Worm (Caenorhabditis elegans) whole organism, L1 larva: ENCODE results near the gene sra-4.

ENCODE experiments used
- C04F5.9 ChIP-seq: sonication (generic microtip); optimal IDR thresholded peaks from 2 replicates; lab custom pipeline; 2016; ENCODE audit warnings: missing genetic modification characterization, missing compliant biosample characterization
- C16A3.4 ChIP-seq: fragments of 150-350 bp; optimal IDR thresholded peaks from 2 replicates; lab custom pipeline; 2014; ENCODE audit warnings: missing biosample characterization, missing genetic modification characterization
- C34B4.2 ChIP-seq: sonication (generic microtip); optimal IDR thresholded peaks from 2 replicates; lab custom pipeline; 2017; ENCODE audit warnings: mild to moderate bottlenecking, missing genetic modification characterization, missing compliant biosample characterization
- ama-1 ChIP-seq: fragments of 150-350 bp; optimal IDR thresholded peaks from 2 replicates; lab custom pipeline; 2014
- ceh-8 ChIP-seq: fragments of 200-800 bp; sonication (Bioruptor generic); optimal IDR thresholded peaks from 2 replicates; lab custom pipeline; 2018; ENCODE audit warnings: mild to moderate bottlenecking, missing genetic modification characterization, moderate library complexity, missing compliant biosample characterization
- ceh-88 ChIP-seq: fragments of 200-800 bp; sonication (Bioruptor generic); IDR thresholded peaks from 2 replicates; pipeline ENCODE4 v1.3.6; 2022; ENCODE audit warnings: missing genetic modification characterization, missing compliant biosample characterization
- dpl-1 ChIP-seq, 3 experiments: fragments of 150-350 bp in 2 of 3; sonication (generic microtip) in 1 of 3; optimal IDR thresholded peaks; 2 replicates each; lab custom pipeline; 2014 to 2017; ENCODE audit warnings: missing biosample characterization in 3 of 3, missing genetic modification characterization in 3 of 3, missing genetic modification reagents in 3 of 3
- dsc-1 ChIP-seq: sonication (generic microtip); optimal IDR thresholded peaks from 2 replicates; lab custom pipeline; 2016; ENCODE audit warnings: mild to moderate bottlenecking, missing genetic modification characterization, missing compliant biosample characterization
- efl-3 ChIP-seq: fragments of 200-800 bp; sonication (Bioruptor generic); optimal IDR thresholded peaks from 2 replicates; lab custom pipeline; 2018; ENCODE audit warnings: mild to moderate bottlenecking, missing genetic modification characterization, missing compliant biosample characterization
- elt-2 ChIP-seq: sonication (generic microtip); optimal IDR thresholded peaks from 2 replicates; lab custom pipeline; 2016; ENCODE audit warnings: missing genetic modification characterization, mild to moderate bottlenecking, inconsistent platforms, missing compliant biosample characterization, missing genetic modification reagents
- elt-3 ChIP-seq, 6 experiments: fragments of 150-350 bp in 1 of 6; sonication (generic microtip); optimal IDR thresholded peaks; 2 replicates each; lab custom pipeline; 2017 to 2018; ENCODE audit warnings: missing biosample characterization in 6 of 6, missing genetic modification characterization in 6 of 6, inconsistent platforms in 1 of 6
- fkh-10 ChIP-seq: sonication (generic microtip); optimal IDR thresholded peaks from 2 replicates; lab custom pipeline; 2017; ENCODE audit warnings: missing biosample characterization, missing genetic modification reagents, missing genetic modification characterization
- fkh-4 ChIP-seq: sonication (generic microtip); optimal IDR thresholded peaks from 2 replicates; lab custom pipeline; 2016; ENCODE audit warnings: missing compliant biosample characterization, missing genetic modification characterization, borderline replicate concordance
- fos-1 ChIP-seq: fragments of 150-350 bp; optimal IDR thresholded peaks from 2 replicates; lab custom pipeline; 2014; ENCODE audit warnings: missing biosample characterization, missing genetic modification characterization
- grh-1 ChIP-seq: fragments of 200-800 bp; sonication (Bioruptor generic); IDR thresholded peaks from 2 replicates; pipeline ENCODE4 v1.3.6; 2022; ENCODE audit warnings: missing genetic modification reagents, missing genetic modification characterization, missing compliant biosample characterization
- hlh-17 ChIP-seq: fragments of 200-800 bp; sonication (Bioruptor generic); optimal IDR thresholded peaks from 2 replicates; lab custom pipeline; 2018; ENCODE audit warnings: missing genetic modification characterization, mild to moderate bottlenecking, missing compliant biosample characterization, moderate library complexity, borderline replicate concordance
- hlh-4 ChIP-seq: sonication (generic microtip); optimal IDR thresholded peaks from 2 replicates; lab custom pipeline; 2016; ENCODE audit warnings: mild to moderate bottlenecking, missing genetic modification characterization, missing compliant biosample characterization
- lin-14 ChIP-seq: fragments of 200-800 bp; sonication (Bioruptor generic); optimal IDR thresholded peaks from 2 replicates; lab custom pipeline; 2018; ENCODE audit warnings: mild to moderate bottlenecking, missing genetic modification characterization, moderate library complexity, missing compliant biosample characterization
- lir-3 ChIP-seq: sonication (generic microtip); optimal IDR thresholded peaks from 2 replicates; lab custom pipeline; 2016; ENCODE audit warnings: mild to moderate bottlenecking, missing genetic modification characterization, moderate library complexity, missing compliant biosample characterization; ENCODE audit not compliant: poor library complexity
- mdl-1 ChIP-seq, 2 experiments: fragments of 150-350 bp; optimal IDR thresholded peaks; 2 replicates each; lab custom pipeline; 2014 to 2017; ENCODE audit warnings: missing biosample characterization in 2 of 2, missing genetic modification characterization in 2 of 2, inconsistent platforms in 1 of 2
- mef-2 ChIP-seq: fragments of 150-350 bp; optimal IDR thresholded peaks from 2 replicates; lab custom pipeline; 2014; ENCODE audit warnings: missing biosample characterization, missing genetic modification characterization
- nhr-11 ChIP-seq: fragments of 150-350 bp; optimal IDR thresholded peaks from 2 replicates; lab custom pipeline; 2014; ENCODE audit warnings: missing biosample characterization, missing genetic modification characterization
- nhr-12 ChIP-seq: sonication (generic microtip); optimal IDR thresholded peaks from 2 replicates; lab custom pipeline; 2017; ENCODE audit warnings: missing biosample characterization, missing genetic modification characterization
- nhr-19 ChIP-seq: fragments of 200-800 bp; sonication (Bioruptor generic); conservative IDR thresholded peaks from 2 replicates; pipeline ENCODE4 v1.3.6; 2022; ENCODE audit warnings: missing genetic modification characterization, missing compliant biosample characterization
- nhr-20 ChIP-seq: sonication (generic microtip); optimal IDR thresholded peaks from 2 replicates; lab custom pipeline; 2016; ENCODE audit warnings: mild to moderate bottlenecking, missing genetic modification characterization, missing compliant biosample characterization
- nhr-237 ChIP-seq: fragments of 150-350 bp; optimal IDR thresholded peaks from 2 replicates; lab custom pipeline; 2014; ENCODE audit warnings: missing biosample characterization, missing genetic modification characterization
- nhr-28 ChIP-seq: fragments of 150-350 bp; optimal IDR thresholded peaks from 2 replicates; lab custom pipeline; 2014; ENCODE audit warnings: missing biosample characterization, missing genetic modification characterization
- nhr-47 ChIP-seq: sonication (generic microtip); optimal IDR thresholded peaks from 2 replicates; lab custom pipeline; 2016; ENCODE audit warnings: mild to moderate bottlenecking, missing genetic modification characterization, moderate library complexity, missing compliant biosample characterization
- nhr-71 ChIP-seq: sonication (generic microtip); optimal IDR thresholded peaks from 2 replicates; lab custom pipeline; 2016; ENCODE audit warnings: mild to moderate bottlenecking, missing genetic modification characterization, moderate library complexity, missing compliant biosample characterization
- nhr-76 ChIP-seq: sonication (generic microtip); optimal IDR thresholded peaks from 2 replicates; lab custom pipeline; 2017; ENCODE audit warnings: missing biosample characterization, missing genetic modification characterization
- nhr-85 ChIP-seq: sonication (generic microtip); peaks from one replicate; lab custom pipeline; 2016; ENCODE audit warnings: missing genetic modification characterization, inconsistent platforms, missing compliant biosample characterization
- nhr-90 ChIP-seq: sonication (generic microtip); optimal IDR thresholded peaks from 2 replicates; lab custom pipeline; 2016; ENCODE audit warnings: mild to moderate bottlenecking, missing genetic modification characterization, missing compliant biosample characterization; ENCODE audit not compliant: poor library complexity
- pax-3 ChIP-seq: fragments of 200-800 bp; sonication (Bioruptor generic); optimal IDR thresholded peaks from 2 replicates; lab custom pipeline; 2018; ENCODE audit warnings: mild to moderate bottlenecking, missing genetic modification characterization, moderate library complexity, missing compliant biosample characterization
- pqm-1 ChIP-seq: sonication (generic microtip); optimal IDR thresholded peaks from 3 replicates; lab custom pipeline; 2017; ENCODE audit warnings: missing biosample characterization, missing genetic modification characterization
- snpc-4 ChIP-seq: fragments of 150-350 bp; optimal IDR thresholded peaks from 2 replicates; lab custom pipeline; 2014; ENCODE audit warnings: missing biosample characterization, missing genetic modification characterization
- sox-4 ChIP-seq: sonication (generic microtip); optimal IDR thresholded peaks from 2 replicates; lab custom pipeline; 2016; ENCODE audit warnings: missing genetic modification characterization, missing compliant biosample characterization
- sptf-1 ChIP-seq: fragments of 150-350 bp; optimal IDR thresholded peaks from 2 replicates; lab custom pipeline; 2014; ENCODE audit warnings: missing biosample characterization, missing genetic modification characterization
- sup-37 ChIP-seq: fragments of 200-800 bp; sonication (Bioruptor generic); optimal IDR thresholded peaks from 2 replicates; lab custom pipeline; 2018; ENCODE audit warnings: mild to moderate bottlenecking, missing genetic modification characterization, missing compliant biosample characterization
- swsn-7 ChIP-seq: sonication (generic microtip); optimal IDR thresholded peaks from 2 replicates; lab custom pipeline; 2016; ENCODE audit warnings: missing genetic modification characterization, missing compliant biosample characterization
- tbx-2 ChIP-seq: sonication (generic microtip); optimal IDR thresholded peaks from 2 replicates; lab custom pipeline; 2016; ENCODE audit warnings: missing genetic modification characterization, missing compliant biosample characterization
- tlp-1 ChIP-seq: fragments of 150-350 bp; optimal IDR thresholded peaks from 2 replicates; lab custom pipeline; 2014; ENCODE audit warnings: missing biosample characterization, missing genetic modification characterization
- unc-30 ChIP-seq: sonication (generic microtip); optimal IDR thresholded peaks from 2 replicates; lab custom pipeline; 2017; ENCODE audit warnings: missing biosample characterization, missing genetic modification characterization
- unc-86 ChIP-seq: sonication (generic microtip); optimal IDR thresholded peaks from 2 replicates; lab custom pipeline; 2016; ENCODE audit warnings: missing genetic modification characterization, missing compliant biosample characterization
- zag-1 ChIP-seq: fragments of 150-350 bp; optimal IDR thresholded peaks from 2 replicates; lab custom pipeline; 2014; ENCODE audit warnings: missing biosample characterization, missing genetic modification characterization
- zip-4 ChIP-seq: fragments of 200-800 bp; sonication (Bioruptor generic); optimal IDR thresholded peaks from 2 replicates; lab custom pipeline; 2018; ENCODE audit warnings: mild to moderate bottlenecking, missing genetic modification characterization, moderate library complexity, missing compliant biosample characterization

sra-4 gene

ce11 chrII:9521570-9521969 lies 21.1 kb downstream of the sra-4 start, which contains the start of gene sra-1:
sra-1 (minus strand) TSS chrII:9521670.
- TF ChIP-seq pqm-1 (tag; lab: Kevin White, UChicago) (no peak), mef-2 (tag; lab: Kevin White, UChicago) (no peak)
- TF ChIP-seq, all 84 proteins: peak for 0

- no peak for TF ChIP-seq fkh-4 (tag; lab: Kevin White, UChicago)
- no peak for TF ChIP-seq tlp-1 (tag; lab: Kevin White, UChicago)
- no peak for TF ChIP-seq ceh-88 (GFP tag; lab: Robert Waterston, UW)
- no peak for TF ChIP-seq zip-4
- TF ChIP-seq zag-1 (tag; lab: Kevin White, UChicago): no peak
- no peak for TF ChIP-seq mdl-1 (tag; optimal IDR thresholded peaks at IDR 0.05; lab: Kevin White, UChicago)
- TF ChIP-seq sox-4 (tag; lab: Kevin White, UChicago): no peak
- TF ChIP-seq swsn-7 (tag; lab: Kevin White, UChicago): no peak
- TF ChIP-seq nhr-12: no peak
- no peak for TF ChIP-seq grh-1 (GFP tag; lab: Robert Waterston, UW)
- TF ChIP-seq C16A3.4 (tag; lab: Kevin White, UChicago): no peak
- no peak for TF ChIP-seq efl-3
- TF ChIP-seq nhr-11 (tag; lab: Kevin White, UChicago): no peak
Observed at ce11 chrII:9518781-9519180, 23.9 kb downstream of the sra-4 start, which contains the start of the genes sfxn-1.1 and AH6.3. sfxn-1.1 (minus strand) TSS chrII:9518881. AH6.3 (plus strand) TSS chrII:9519055.

DNA sequence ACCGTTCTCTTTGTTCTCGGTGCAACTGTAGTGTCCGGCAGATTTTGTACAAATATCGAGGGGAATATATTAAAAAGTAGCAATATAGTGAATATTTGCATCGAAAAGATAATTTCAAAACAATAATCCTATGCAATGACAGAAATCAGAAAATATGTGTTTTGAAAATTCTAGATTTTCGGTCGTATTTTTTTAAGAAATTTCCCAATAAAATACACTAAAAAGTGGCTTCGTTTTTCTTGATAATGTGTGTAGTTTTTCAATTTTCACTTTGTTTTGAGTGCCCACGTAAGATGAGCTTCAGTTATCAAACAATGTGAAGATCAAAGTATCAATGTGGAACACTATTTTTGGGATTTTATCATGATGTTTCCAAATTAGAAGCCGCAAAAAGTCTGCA lies 25.8 kb downstream of the sra-4 start, which contains the start of gene gcy-1:
Gene gcy-1 (minus strand): TSS at position 101 of the 400 bp plus-strand sequence.
- TF ChIP-seq nhr-85 (no peak), hlh-17 (GFP tag; lab: Kevin White, UChicago) (no peak), nhr-237 (tag; lab: Kevin White, UChicago) (no peak), lin-14 (GFP tag; lab: Kevin White, UChicago) (no peak), sptf-1 (tag; lab: Kevin White, UChicago) (no peak), unc-86 (tag; lab: Kevin White, UChicago) (no peak), nhr-71 (tag; lab: Kevin White, UChicago) (no peak), nhr-47 (tag; lab: Kevin White, UChicago) (no peak), elt-3 (tag; optimal IDR thresholded peaks at IDR 0.05; lab: Kevin White, UChicago) (no peak), zip-4 (no peak)

DNA sequence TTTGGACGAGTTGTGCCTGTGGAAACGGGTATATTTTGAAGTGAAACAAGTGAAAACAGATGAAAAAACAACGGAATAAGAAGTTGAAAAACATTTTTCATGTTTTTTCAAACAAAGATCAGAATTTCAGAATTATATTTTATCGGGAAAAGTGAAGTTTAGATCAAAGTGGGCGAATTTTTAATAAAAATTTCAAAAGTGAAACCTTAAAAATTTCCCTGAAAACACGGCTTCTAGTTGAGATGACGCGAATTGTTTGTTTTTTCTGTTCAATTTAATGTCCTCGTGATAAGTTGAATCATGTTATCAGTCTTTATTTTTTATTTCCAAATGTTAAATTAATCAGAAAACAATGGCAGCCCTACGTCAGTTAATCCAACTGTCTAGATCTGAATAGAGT lies 35.5 kb downstream of the sra-4 start, which contains the start of gene gcy-3:
Gene gcy-3 (minus strand): TSS at position 101 of the 400 bp plus-strand sequence.
- TF ChIP-seq nhr-20 (no peak), nhr-19 (GFP tag; lab: Robert Waterston, UW) (no peak), nhr-237 (tag; lab: Kevin White, UChicago) (no peak), nhr-28 (tag; lab: Kevin White, UChicago) (no peak), ceh-88 (GFP tag; lab: Robert Waterston, UW) (no peak), sox-4 (tag; lab: Kevin White, UChicago) (no peak), fkh-10 (GFP tag; lab: Kevin White, UChicago) (no peak), dsc-1 (no peak), fos-1 (tag; lab: Kevin White, UChicago) (no peak), nhr-90 (tag; lab: Kevin White, UChicago) (no peak)
- TF ChIP-seq, all 84 proteins: peak for 0

DNA sequence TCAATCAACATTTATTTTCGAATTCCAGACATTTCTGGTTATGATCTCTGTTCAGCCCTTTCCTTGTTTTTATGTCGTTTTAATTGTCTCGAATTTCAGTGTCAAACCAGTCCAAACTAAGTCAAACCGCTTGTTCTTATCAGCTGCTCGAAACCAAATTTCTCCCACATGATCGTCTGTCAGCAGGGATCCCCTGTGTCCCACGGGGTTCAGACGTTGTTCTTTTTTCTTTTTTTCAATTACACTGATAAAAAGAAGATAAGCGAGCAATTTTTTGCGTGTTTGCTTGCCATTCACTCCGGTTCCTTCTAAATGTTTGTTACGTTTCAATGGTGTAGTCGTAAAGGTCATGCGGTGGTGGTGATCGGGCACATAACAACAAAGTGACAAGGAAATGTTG lies 40.7 kb downstream of the sra-4 start:
- TF ChIP-seq unc-30 (tag; lab: Kevin White, UChicago) (no peak), ama-1 (lab: Kevin White, UChicago) (no peak), fkh-4 (tag; lab: Kevin White, UChicago) (no peak), C04F5.9 (tag; lab: Kevin White, UChicago) (no peak), lir-3 (tag; lab: Kevin White, UChicago) (no peak), dpl-1 (GFP tag; optimal IDR thresholded peaks at IDR 0.05; lab: Kevin White, UChicago) (no peak), sox-4 (tag; lab: Kevin White, UChicago) (no peak), fkh-10 (GFP tag; lab: Kevin White, UChicago) (no peak), nhr-19 (GFP tag; lab: Robert Waterston, UW) (0 out of 2 replicates have a peak, but pooled peaks have one; percentile 12), C34B4.2 (tag; lab: Kevin White, UChicago) (no peak), C16A3.4 (tag; lab: Kevin White, UChicago) (no peak), ceh-8 (GFP tag; lab: Kevin White, UChicago) (no peak), sup-37 (no peak), nhr-76 (tag; lab: Kevin White, UChicago) (no peak), snpc-4 (tag; lab: Kevin White, UChicago) (no peak), hlh-4 (tag; lab: Kevin White, UChicago) (no peak), tbx-2 (no peak), elt-2 (tag; lab: Kevin White, UChicago) (peak; percentile 97), pax-3 (tag; lab: Kevin White, UChicago) (no peak)
